Worm (Caenorhabditis elegans) whole organism, L4 larva: Measurements from ENCODE around the gene K10H10.5.
A peak's percentile ranks its signal among the peaks of the same experiment; 100 is the strongest.

Source experiments
- D1046.2 ChIP-seq: fragments of 200-800 bp; sonication (Bioruptor generic); IDR thresholded peaks from 2 replicates; pipeline ENCODE4 v1.3.6; 2022; ENCODE audit warnings: missing genetic modification characterization, missing compliant biosample characterization
- aha-1 ChIP-seq: fragments of 150-350 bp; peaks from one replicate; lab custom pipeline; 2014; ENCODE audit warnings: missing biosample characterization, missing genetic modification characterization
- ceh-20 ChIP-seq: fragments of 200-800 bp; sonication (Bioruptor generic); IDR thresholded peaks from 2 replicates; pipeline ENCODE4 v1.3.6; 2022; ENCODE audit warnings: missing genetic modification reagents, missing genetic modification characterization, missing compliant biosample characterization
- ceh-28 ChIP-seq: fragments of 150-350 bp; optimal IDR thresholded peaks from 2 replicates; lab custom pipeline; 2014; ENCODE audit warnings: missing biosample characterization, missing genetic modification reagents, missing genetic modification characterization
- ces-1 ChIP-seq: fragments of 150-350 bp; sonication (generic microtip); optimal IDR thresholded peaks from 4 replicates; lab custom pipeline; 2014; ENCODE audit warnings: missing biosample characterization, missing genetic modification reagents, missing genetic modification characterization
- cey-2 ChIP-seq: sonication (generic microtip); optimal IDR thresholded peaks from 3 replicates; lab custom pipeline; 2017; ENCODE audit warnings: missing genetic modification characterization, mild to moderate bottlenecking, missing compliant biosample characterization, antibody characterized with exemption, borderline replicate concordance; ENCODE audit not compliant: insufficient read depth
- fos-1 ChIP-seq: fragments of 150-350 bp; optimal IDR thresholded peaks from 2 replicates; lab custom pipeline; 2014; ENCODE audit warnings: missing biosample characterization, missing genetic modification characterization
- hlh-30 ChIP-seq: sonication (generic microtip); optimal IDR thresholded peaks from 2 replicates; lab custom pipeline; 2017; ENCODE audit warnings: antibody characterized with exemption, mild to moderate bottlenecking, missing genetic modification characterization, missing compliant biosample characterization; ENCODE audit not compliant: insufficient read depth
- jun-1 ChIP-seq: fragments of 150-350 bp; optimal IDR thresholded peaks from 2 replicates; lab custom pipeline; 2014; ENCODE audit warnings: missing biosample characterization, missing genetic modification reagents, missing genetic modification characterization
- lin-1 ChIP-seq: fragments of 200-800 bp; sonication (Bioruptor generic); IDR thresholded peaks from 2 replicates; pipeline ENCODE4 v1.3.6; 2022; ENCODE audit warnings: missing genetic modification reagents, missing genetic modification characterization, missing compliant biosample characterization
- lsy-2 ChIP-seq, 2 experiments: fragments of 150-350 bp in 1 of 2; sonication (generic microtip) in 1 of 2; optimal IDR thresholded peaks; 2 replicates each; lab custom pipeline; 2014 to 2017; ENCODE audit warnings: missing biosample characterization in 2 of 2, missing genetic modification characterization in 2 of 2
- mdl-1 ChIP-seq, 2 experiments: fragments of 150-350 bp in 1 of 2; sonication (generic microtip) in 1 of 2; optimal IDR thresholded peaks; 2 replicates each; lab custom pipeline; 2014 to 2017; ENCODE audit warnings: missing biosample characterization in 2 of 2, missing genetic modification characterization in 2 of 2
- nhr-102 ChIP-seq: sonication (generic microtip); optimal IDR thresholded peaks from 2 replicates; lab custom pipeline; 2016; ENCODE audit warnings: mild to moderate bottlenecking, missing genetic modification characterization, moderate library complexity, missing compliant biosample characterization
- nhr-11 ChIP-seq: fragments of 150-350 bp; optimal IDR thresholded peaks from 2 replicates; lab custom pipeline; 2014; ENCODE audit warnings: missing biosample characterization, missing genetic modification characterization
- nhr-6 ChIP-seq: fragments of 150-350 bp; optimal IDR thresholded peaks from 2 replicates; lab custom pipeline; 2014; ENCODE audit warnings: missing biosample characterization, missing genetic modification characterization
- pqm-1 ChIP-seq: sonication (generic microtip); optimal IDR thresholded peaks from 2 replicates; lab custom pipeline; 2017; ENCODE audit warnings: missing biosample characterization, missing genetic modification characterization
- unc-39 ChIP-seq: sonication (generic microtip); optimal IDR thresholded peaks from 2 replicates; lab custom pipeline; 2017; ENCODE audit warnings: missing biosample characterization, missing genetic modification characterization
- zag-1 ChIP-seq: fragments of 150-350 bp; optimal IDR thresholded peaks from 2 replicates; lab custom pipeline; 2014; ENCODE audit warnings: missing biosample characterization, missing genetic modification characterization
- zip-2 ChIP-seq: fragments of 150-350 bp; optimal IDR thresholded peaks from 2 replicates; lab custom pipeline; 2014; ENCODE audit warnings: missing biosample characterization, missing genetic modification characterization

K10H10.5 gene

ce11 chrII:14540551-14540950 lies 39.0 kb downstream of the K10H10.5 start:
- TF ChIP-seq pqm-1 (tag; lab: Kevin White, UChicago) (peak; percentile 38), aha-1 (tag; lab: Kevin White, UChicago) (peak; percentile 88), jun-1 (tag; lab: Kevin White, UChicago) (no peak), unc-39 (tag; lab: Kevin White, UChicago) (no peak)

- TF ChIP-seq nhr-6 (tag; lab: Kevin White, UChicago), result no peak
- no peak for TF ChIP-seq ces-1 (GFP tag; lab: Kevin White, UChicago)
- no peak for TF ChIP-seq zip-2 (tag; lab: Kevin White, UChicago)
- TF ChIP-seq cey-2, result no peak
- TF ChIP-seq hlh-30, result no peak
- TF ChIP-seq lin-1 (GFP tag; lab: Robert Waterston, UW), result no peak
- TF ChIP-seq fos-1, result no peak
- TF ChIP-seq zag-1, result no peak
- no peak for TF ChIP-seq ceh-28 (tag; lab: Kevin White, UChicago)
- TF ChIP-seq lsy-2 (tag; optimal IDR thresholded peaks at IDR 0.05; lab: Kevin White, UChicago), result no peak
- TF ChIP-seq nhr-102 (tag; lab: Kevin White, UChicago), result no peak
Measured at ce11 chrII:14548691-14549090, 47.1 kb downstream of the K10H10.5 start, which contains the start of gene gcy-29. TSS of gene gcy-29 (minus strand) at chrII:14548791.

ce11 chrII:14550613-14551012 lies 49.1 kb downstream of the K10H10.5 start, which contains the start of gene nlp-41:
TSS of gene nlp-41 (plus strand) at chrII:14550913.
- TF ChIP-seq mdl-1 (tag; optimal IDR thresholded peaks at IDR 0.05; lab: Kevin White, UChicago) (no peak), pqm-1 (tag; lab: Kevin White, UChicago) (no peak), D1046.2 (GFP tag; lab: Robert Waterston, UW) (no peak), nhr-11 (tag; lab: Kevin White, UChicago) (no peak), cey-2 (no peak), ceh-20 (GFP tag; lab: Robert Waterston, UW) (no peak)
